Worm (Caenorhabditis elegans) whole organism, L1 larva: ENCODE measurements around the gene nhr-114.

Experiments
- C16A3.4 ChIP-seq: fragments of 150-350 bp; optimal IDR thresholded peaks from 2 replicates; lab custom pipeline; 2014; ENCODE audit warnings: missing biosample characterization, missing genetic modification characterization
- F16B12.6 ChIP-seq: fragments of 150-350 bp; optimal IDR thresholded peaks from 2 replicates; lab custom pipeline; 2014; ENCODE audit warnings: missing biosample characterization, missing genetic modification characterization
- Y116A8C.19 ChIP-seq: sonication (generic microtip); optimal IDR thresholded peaks from 2 replicates; lab custom pipeline; 2016; ENCODE audit warnings: missing compliant biosample characterization, missing genetic modification characterization, borderline replicate concordance
- aha-1 ChIP-seq: fragments of 150-350 bp; optimal IDR thresholded peaks from 2 replicates; lab custom pipeline; 2014; ENCODE audit warnings: missing biosample characterization, missing genetic modification characterization
- ama-1 ChIP-seq: fragments of 150-350 bp; optimal IDR thresholded peaks from 2 replicates; lab custom pipeline; 2014
- ceh-8 ChIP-seq: fragments of 200-800 bp; sonication (Bioruptor generic); optimal IDR thresholded peaks from 2 replicates; lab custom pipeline; 2018; ENCODE audit warnings: mild to moderate bottlenecking, missing genetic modification characterization, moderate library complexity, missing compliant biosample characterization
- ceh-88 ChIP-seq: fragments of 200-800 bp; sonication (Bioruptor generic); IDR thresholded peaks from 2 replicates; pipeline ENCODE4 v1.3.6; 2022; ENCODE audit warnings: missing genetic modification characterization, missing compliant biosample characterization
- ceh-90 ChIP-seq: sonication (generic microtip); optimal IDR thresholded peaks from 2 replicates; lab custom pipeline; 2016; ENCODE audit warnings: missing genetic modification characterization, missing compliant biosample characterization
- dsc-1 ChIP-seq: sonication (generic microtip); optimal IDR thresholded peaks from 2 replicates; lab custom pipeline; 2016; ENCODE audit warnings: mild to moderate bottlenecking, missing genetic modification characterization, missing compliant biosample characterization
- efl-1 ChIP-seq, 4 experiments: fragments of 150-350 bp; optimal IDR thresholded peaks in 3 of 4; peaks in 1 of 4; 1 replicate in 1 of 4; 2 replicates in 3 of 4; lab custom pipeline; 2014; ENCODE audit warnings: missing biosample characterization in 2 of 4, missing genetic modification characterization in 2 of 4, missing genetic modification reagents in 2 of 4
- efl-3 ChIP-seq: fragments of 200-800 bp; sonication (Bioruptor generic); optimal IDR thresholded peaks from 2 replicates; lab custom pipeline; 2018; ENCODE audit warnings: mild to moderate bottlenecking, missing genetic modification characterization, missing compliant biosample characterization
- egl-27 ChIP-seq, 2 experiments: fragments of 150-350 bp in 1 of 2; sonication (generic microtip); optimal IDR thresholded peaks; 3 replicates each; lab custom pipeline; 2017 to 2018; ENCODE audit warnings: missing biosample characterization in 2 of 2, missing genetic modification characterization in 2 of 2, missing genetic modification reagents in 2 of 2
- ets-5 ChIP-seq: fragments of 200-800 bp; sonication (Bioruptor generic); IDR thresholded peaks from 2 replicates; pipeline ENCODE4 v1.3.6; 2022; ENCODE audit warnings: missing genetic modification characterization, missing compliant biosample characterization
- fkh-8 ChIP-seq: sonication (generic microtip); optimal IDR thresholded peaks from 2 replicates; lab custom pipeline; 2016; ENCODE audit warnings: mild to moderate bottlenecking, missing genetic modification characterization, missing compliant biosample characterization
- fos-1 ChIP-seq: fragments of 150-350 bp; optimal IDR thresholded peaks from 2 replicates; lab custom pipeline; 2014; ENCODE audit warnings: missing biosample characterization, missing genetic modification characterization
- grh-1 ChIP-seq: fragments of 200-800 bp; sonication (Bioruptor generic); IDR thresholded peaks from 2 replicates; pipeline ENCODE4 v1.3.6; 2022; ENCODE audit warnings: missing genetic modification reagents, missing genetic modification characterization, missing compliant biosample characterization
- hlh-17 ChIP-seq: fragments of 200-800 bp; sonication (Bioruptor generic); optimal IDR thresholded peaks from 2 replicates; lab custom pipeline; 2018; ENCODE audit warnings: missing genetic modification characterization, mild to moderate bottlenecking, missing compliant biosample characterization, moderate library complexity, borderline replicate concordance
- jun-1 ChIP-seq: fragments of 150-350 bp; optimal IDR thresholded peaks from 2 replicates; lab custom pipeline; 2014; ENCODE audit warnings: missing biosample characterization, missing genetic modification reagents, missing genetic modification characterization
- lin-13 ChIP-seq: fragments of 150-350 bp; optimal IDR thresholded peaks from 2 replicates; lab custom pipeline; 2014; ENCODE audit warnings: missing biosample characterization, missing genetic modification reagents, missing genetic modification characterization
- lin-14 ChIP-seq: fragments of 200-800 bp; sonication (Bioruptor generic); optimal IDR thresholded peaks from 2 replicates; lab custom pipeline; 2018; ENCODE audit warnings: mild to moderate bottlenecking, missing genetic modification characterization, moderate library complexity, missing compliant biosample characterization
- lin-35 ChIP-seq, 2 experiments: fragments of 150-350 bp; optimal IDR thresholded peaks; 2 replicates each; lab custom pipeline; 2014; ENCODE audit warnings: missing biosample characterization in 2 of 2, missing genetic modification characterization in 2 of 2, missing genetic modification reagents in 2 of 2
- mab-9 ChIP-seq: fragments of 200-800 bp; sonication (Bioruptor generic); IDR thresholded peaks from 2 replicates; pipeline ENCODE4 v1.3.6; 2022; ENCODE audit warnings: missing genetic modification reagents, missing genetic modification characterization, missing compliant biosample characterization
- mdl-1 ChIP-seq, 2 experiments: fragments of 150-350 bp; optimal IDR thresholded peaks; 2 replicates each; lab custom pipeline; 2014 to 2017; ENCODE audit warnings: missing biosample characterization in 2 of 2, missing genetic modification characterization in 2 of 2, inconsistent platforms in 1 of 2
- mep-1 ChIP-seq: fragments of 150-350 bp; optimal IDR thresholded peaks from 2 replicates; lab custom pipeline; 2014; ENCODE audit warnings: missing biosample characterization, missing genetic modification characterization
- nhr-11 ChIP-seq: fragments of 150-350 bp; optimal IDR thresholded peaks from 2 replicates; lab custom pipeline; 2014; ENCODE audit warnings: missing biosample characterization, missing genetic modification characterization
- nhr-237 ChIP-seq: fragments of 150-350 bp; optimal IDR thresholded peaks from 2 replicates; lab custom pipeline; 2014; ENCODE audit warnings: missing biosample characterization, missing genetic modification characterization
- nhr-71 ChIP-seq: sonication (generic microtip); optimal IDR thresholded peaks from 2 replicates; lab custom pipeline; 2016; ENCODE audit warnings: mild to moderate bottlenecking, missing genetic modification characterization, moderate library complexity, missing compliant biosample characterization
- nhr-85 ChIP-seq: sonication (generic microtip); peaks from one replicate; lab custom pipeline; 2016; ENCODE audit warnings: missing genetic modification characterization, inconsistent platforms, missing compliant biosample characterization
- nhr-90 ChIP-seq: sonication (generic microtip); optimal IDR thresholded peaks from 2 replicates; lab custom pipeline; 2016; ENCODE audit warnings: mild to moderate bottlenecking, missing genetic modification characterization, missing compliant biosample characterization; ENCODE audit not compliant: poor library complexity
- pag-3 ChIP-seq: sonication (generic microtip); optimal IDR thresholded peaks from 2 replicates; lab custom pipeline; 2017; ENCODE audit warnings: missing genetic modification characterization, mild to moderate bottlenecking, missing compliant biosample characterization, antibody characterized with exemption, borderline replicate concordance; ENCODE audit not compliant: insufficient read depth
- rnt-1 ChIP-seq: sonication (generic microtip); optimal IDR thresholded peaks from 2 replicates; lab custom pipeline; 2016; ENCODE audit warnings: mild to moderate bottlenecking, missing genetic modification characterization, moderate library complexity, missing compliant biosample characterization
- snpc-4 ChIP-seq: fragments of 150-350 bp; optimal IDR thresholded peaks from 2 replicates; lab custom pipeline; 2014; ENCODE audit warnings: missing biosample characterization, missing genetic modification characterization
- snu-23 ChIP-seq: sonication (generic microtip); optimal IDR thresholded peaks from 2 replicates; lab custom pipeline; 2016; ENCODE audit warnings: missing genetic modification characterization, missing compliant biosample characterization
- sox-4 ChIP-seq: sonication (generic microtip); optimal IDR thresholded peaks from 2 replicates; lab custom pipeline; 2016; ENCODE audit warnings: missing genetic modification characterization, missing compliant biosample characterization
- sptf-1 ChIP-seq: fragments of 150-350 bp; optimal IDR thresholded peaks from 2 replicates; lab custom pipeline; 2014; ENCODE audit warnings: missing biosample characterization, missing genetic modification characterization
- swsn-7 ChIP-seq: sonication (generic microtip); optimal IDR thresholded peaks from 2 replicates; lab custom pipeline; 2016; ENCODE audit warnings: missing genetic modification characterization, missing compliant biosample characterization
- tbx-2 ChIP-seq: sonication (generic microtip); optimal IDR thresholded peaks from 2 replicates; lab custom pipeline; 2016; ENCODE audit warnings: missing genetic modification characterization, missing compliant biosample characterization
- tlp-1 ChIP-seq: fragments of 150-350 bp; optimal IDR thresholded peaks from 2 replicates; lab custom pipeline; 2014; ENCODE audit warnings: missing biosample characterization, missing genetic modification characterization
- unc-130 ChIP-seq: fragments of 150-350 bp; optimal IDR thresholded peaks from 2 replicates; lab custom pipeline; 2017; ENCODE audit warnings: missing biosample characterization, missing genetic modification characterization, inconsistent platforms
- unc-62 ChIP-seq: fragments of 150-350 bp; optimal IDR thresholded peaks from 2 replicates; lab custom pipeline; 2014; ENCODE audit warnings: missing biosample characterization, missing genetic modification reagents, missing genetic modification characterization
- unc-86 ChIP-seq: sonication (generic microtip); optimal IDR thresholded peaks from 2 replicates; lab custom pipeline; 2016; ENCODE audit warnings: missing genetic modification characterization, missing compliant biosample characterization
- unc-98 ChIP-seq: fragments of 200-800 bp; sonication (Bioruptor generic); IDR thresholded peaks from 2 replicates; pipeline ENCODE4 v1.3.6; 2022; ENCODE audit warnings: missing genetic modification characterization, missing compliant biosample characterization
- vab-15 ChIP-seq: sonication (generic microtip); optimal IDR thresholded peaks from 2 replicates; lab custom pipeline; 2017; ENCODE audit warnings: missing genotype, mild to moderate bottlenecking, missing genetic modification characterization, missing compliant biosample characterization
- xbp-1 ChIP-seq: sonication (generic microtip); optimal IDR thresholded peaks from 2 replicates; lab custom pipeline; 2016; ENCODE audit warnings: missing genetic modification characterization, missing compliant biosample characterization
- zag-1 ChIP-seq: fragments of 150-350 bp; optimal IDR thresholded peaks from 2 replicates; lab custom pipeline; 2014; ENCODE audit warnings: missing biosample characterization, missing genetic modification characterization
- zip-4 ChIP-seq: fragments of 200-800 bp; sonication (Bioruptor generic); optimal IDR thresholded peaks from 2 replicates; lab custom pipeline; 2018; ENCODE audit warnings: mild to moderate bottlenecking, missing genetic modification characterization, moderate library complexity, missing compliant biosample characterization
- ztf-4 ChIP-seq: fragments of 150-350 bp; optimal IDR thresholded peaks from 2 replicates; lab custom pipeline; 2014; ENCODE audit warnings: missing biosample characterization, missing genetic modification characterization

nhr-114 gene

DNA sequence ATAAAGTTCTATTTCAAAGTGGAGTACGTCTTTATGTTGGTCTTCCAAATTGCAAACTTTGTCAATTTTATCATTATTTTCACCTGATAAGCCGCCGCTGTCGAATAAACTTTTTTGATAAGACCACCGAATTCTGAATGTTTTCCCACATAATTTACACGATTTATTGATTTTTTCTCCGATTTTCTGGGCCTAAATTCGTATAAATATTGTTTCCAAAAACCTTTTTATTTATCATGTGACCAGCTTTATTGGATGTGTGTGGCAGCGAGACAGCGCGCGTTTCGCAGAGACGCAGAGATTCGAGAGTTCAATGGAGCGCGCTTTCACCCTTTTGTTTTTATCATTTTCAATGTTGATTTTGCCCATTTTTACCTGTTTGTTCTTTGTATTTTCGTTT, 44.0 kb upstream of the nhr-114 start (continued):
- TF ChIP-seq vab-15 (peak; percentile 71), ama-1 (lab: Kevin White, UChicago) (no peak), ceh-90 (tag; lab: Kevin White, UChicago) (no peak), pag-3 (tag; lab: Kevin White, UChicago) (peak; percentile 92), efl-1 (optimal IDR thresholded peaks at IDR 0.05; lab: Kevin White, UChicago) (peak; percentile 84 to 85), efl-1 (GFP tag; optimal IDR thresholded peaks at IDR 0.05 in 1 of 2; lab: Kevin White, UChicago) (peak; percentile 77 to 97), snu-23 (GFP tag; lab: Kevin White, UChicago) (peak; percentile 93), rnt-1 (tag; lab: Kevin White, UChicago) (peak; percentile 89), unc-86 (tag; lab: Kevin White, UChicago) (peak; percentile 86), F16B12.6 (peak; percentile 42), ceh-8 (GFP tag; lab: Kevin White, UChicago) (peak; percentile 86), nhr-90 (tag; lab: Kevin White, UChicago) (peak; percentile 90), egl-27 (tag; optimal IDR thresholded peaks at IDR 0.05; lab: Kevin White, UChicago) (no peak), swsn-7 (tag; lab: Kevin White, UChicago) (peak; percentile 92), zag-1 (tag; lab: Kevin White, UChicago) (no peak), unc-130 (tag; lab: Kevin White, UChicago) (peak; percentile 70), lin-13 (peak; percentile 80), ztf-4 (peak; percentile 67), mab-9 (peak; percentile 71), mdl-1 (tag; optimal IDR thresholded peaks at IDR 0.05; lab: Kevin White, UChicago) (peak in 1 of 2 experiments; percentile 85), sox-4 (peak; percentile 14), unc-98 (GFP tag; lab: Robert Waterston, UW) (no peak), grh-1 (GFP tag; lab: Robert Waterston, UW) (peak; percentile 68), lin-14 (GFP tag; lab: Kevin White, UChicago) (peak; percentile 97), mep-1 (tag; lab: Kevin White, UChicago) (peak; percentile 96), dsc-1 (tag; lab: Kevin White, UChicago) (peak; percentile 95), sptf-1 (tag; lab: Kevin White, UChicago) (no peak), tbx-2 (tag; lab: Kevin White, UChicago) (peak; percentile 92), ets-5 (GFP tag; lab: Robert Waterston, UW) (no peak), unc-62 (GFP tag; lab: Kevin White, UChicago) (no peak), C16A3.4 (tag; lab: Kevin White, UChicago) (peak; percentile 32), snpc-4 (tag; lab: Kevin White, UChicago) (peak; percentile 85), fkh-8 (peak; percentile 86), lin-35 (GFP tag; optimal IDR thresholded peaks at IDR 0.05; lab: Kevin White, UChicago) (peak; percentile 81 to 86), fos-1 (peak; percentile 59), tlp-1 (tag; lab: Kevin White, UChicago) (no peak), nhr-85 (tag; lab: Kevin White, UChicago) (peak; percentile 91), ceh-88 (GFP tag; lab: Robert Waterston, UW) (0 out of 2 replicates have a peak, but pooled peaks have one; percentile 36), jun-1 (peak; percentile 26), Y116A8C.19 (tag; lab: Kevin White, UChicago) (no peak), nhr-237 (tag; lab: Kevin White, UChicago) (peak; percentile 28), efl-3 (no peak), zip-4 (GFP tag; lab: Kevin White, UChicago) (peak; percentile 5), xbp-1 (tag; lab: Kevin White, UChicago) (peak; percentile 89), nhr-71 (tag; lab: Kevin White, UChicago) (peak; percentile 96), aha-1 (tag; lab: Kevin White, UChicago) (peak; percentile 70), hlh-17 (GFP tag; lab: Kevin White, UChicago) (no peak), nhr-11 (tag; lab: Kevin White, UChicago) (peak; percentile 20)
